Fruit fly (Drosophila melanogaster): ENCODE data around the gene Mnr.

- TF ChIP-seq Mio (GFP tag; optimal IDR thresholded peaks at IDR 0.05) (no peak), br (GFP tag; optimal IDR thresholded peaks at IDR 0.05) (no peak), Myc (optimal IDR thresholded peaks at IDR 0.05) (no peak), usp (GFP tag; optimal IDR thresholded peaks at IDR 0.05) (no peak), rgr (GFP tag; optimal IDR thresholded peaks at IDR 0.05) (no peak), fru (GFP tag; optimal IDR thresholded peaks at IDR 0.05) (no peak), HLH106 (tag; optimal IDR thresholded peaks at IDR 0.05) (no peak), psq (GFP tag; optimal IDR thresholded peaks at IDR 0.05) (no peak), pan (optimal IDR thresholded peaks at IDR 0.05) (no peak), Hnf4 (GFP tag; optimal IDR thresholded peaks at IDR 0.05) (no peak), foxo (GFP tag; optimal IDR thresholded peaks at IDR 0.05) (no peak)
These were observed 49.1 kb downstream of the Mnr start for dm6 chrX:21231829-21232228.
